Worm (Caenorhabditis elegans): ENCODE data around the gene B0554.4.
A peak's percentile ranks its signal among the peaks of the same experiment; 100 is the strongest.

Gene B0554.4

ce11 chrV:474516-474915, 45.6 kb downstream of the B0554.4 start, which contains the start of gene nhr-99:
Gene nhr-99, plus strand, starts transcription at chrV:474778.
- TF ChIP-seq crh-2 (tag; optimal IDR thresholded peaks at IDR 0.05) (peak; percentile 26), ama-1 (optimal IDR thresholded peaks at IDR 0.05) (no peak), unc-39 (tag; optimal IDR thresholded peaks at IDR 0.05) (no peak), sma-9 (GFP tag; optimal IDR thresholded peaks at IDR 0.05) (peak; percentile 43), sma-9 (tag; optimal IDR thresholded peaks at IDR 0.05) (no peak), nhr-23 (tag; optimal IDR thresholded peaks at IDR 0.05) (no peak), elt-1 (tag; optimal IDR thresholded peaks at IDR 0.05) (no peak), fos-1 (tag; optimal IDR thresholded peaks at IDR 0.05) (peak; percentile 79), skn-1 (tag; optimal IDR thresholded peaks at IDR 0.05) (no peak), ztf-1 (GFP tag; conservative IDR thresholded peaks at IDR 0.05) (no peak), ZK546.5 (tag; optimal IDR thresholded peaks at IDR 0.05) (no peak)

- no peak for TF ChIP-seq F13H6.1 (tag; optimal IDR thresholded peaks at IDR 0.05)
- TF ChIP-seq sma-9 (GFP tag; optimal IDR thresholded peaks at IDR 0.05): peak; percentile 53
- no peak for TF ChIP-seq sma-9 (tag; optimal IDR thresholded peaks at IDR 0.05)
- peak; percentile 93 for TF ChIP-seq fos-1 (tag; optimal IDR thresholded peaks at IDR 0.05)
- TF ChIP-seq crh-2 (tag; optimal IDR thresholded peaks at IDR 0.05): peak; percentile 44
Observed at ce11 chrV:477664-478212, 48.8 kb downstream of the B0554.4 start, which contains the start of gene nhr-55. Gene nhr-55, plus strand, starts transcription at chrV:478162.

ce11 chrV:479046-479445, 50.1 kb downstream of the B0554.4 start:
- TF ChIP-seq gmeb-1 (tag; optimal IDR thresholded peaks at IDR 0.05) (no peak), nhr-6 (tag; optimal IDR thresholded peaks at IDR 0.05) (no peak), C34F6.9 (tag; optimal IDR thresholded peaks at IDR 0.05) (no peak), lin-11 (tag; optimal IDR thresholded peaks at IDR 0.05) (no peak), skn-1 (tag; optimal IDR thresholded peaks at IDR 0.05) (no peak), ZK546.5 (tag; optimal IDR thresholded peaks at IDR 0.05) (no peak), alr-1 (tag; optimal IDR thresholded peaks at IDR 0.05) (no peak), ceh-82 (tag; optimal IDR thresholded peaks at IDR 0.05) (no peak), ztf-11 (tag; optimal IDR thresholded peaks at IDR 0.05) (no peak), F13H6.1 (tag; optimal IDR thresholded peaks at IDR 0.05) (no peak), unc-55 (GFP tag; optimal IDR thresholded peaks at IDR 0.05) (no peak), lsy-2 (tag; optimal IDR thresholded peaks at IDR 0.05) (no peak)

ce11 chrV:482860-483259, 53.9 kb downstream of the B0554.4 start:
- TF ChIP-seq C34F6.9 (tag; optimal IDR thresholded peaks at IDR 0.05) (no peak), F13H6.1 (tag; optimal IDR thresholded peaks at IDR 0.05) (no peak), Y55F3AM.14 (GFP tag; optimal IDR thresholded peaks at IDR 0.05) (no peak), mdl-1 (tag; optimal IDR thresholded peaks at IDR 0.05) (no peak), nhr-25 (tag; optimal IDR thresholded peaks at IDR 0.05) (no peak), ZK546.5 (tag; optimal IDR thresholded peaks at IDR 0.05) (no peak), mab-5 (tag; optimal IDR thresholded peaks at IDR 0.05) (no peak)

Measured in whole organism, L2 larva.